Worm (Caenorhabditis elegans) whole organism, L1 larva: Measurements from ENCODE around the gene sdz-18.

Source experiments
- C16A3.4 ChIP-seq: fragments of 150-350 bp; optimal IDR thresholded peaks from 2 replicates; lab custom pipeline; 2014; ENCODE audit warnings: missing biosample characterization, missing genetic modification characterization
- Y116A8C.19 ChIP-seq: sonication (generic microtip); optimal IDR thresholded peaks from 2 replicates; lab custom pipeline; 2016; ENCODE audit warnings: missing compliant biosample characterization, missing genetic modification characterization, borderline replicate concordance
- alr-1 ChIP-seq: fragments of 200-800 bp; sonication (Bioruptor generic); optimal IDR thresholded peaks from 2 replicates; lab custom pipeline; 2018; ENCODE audit warnings: borderline replicate concordance, mild to moderate bottlenecking, missing genetic modification characterization, missing compliant biosample characterization
- aly-2 ChIP-seq: fragments of 150-350 bp; optimal IDR thresholded peaks from 2 replicates; lab custom pipeline; 2014; ENCODE audit warnings: missing biosample characterization, missing genetic modification characterization
- ama-1 ChIP-seq: fragments of 150-350 bp; optimal IDR thresholded peaks from 2 replicates; lab custom pipeline; 2014
- ceh-82 ChIP-seq, 3 experiments: fragments of 150-350 bp in 1 of 3; sonication (generic microtip) in 2 of 3; optimal IDR thresholded peaks; 2 replicates each; lab custom pipeline; 2014 to 2017; ENCODE audit warnings: missing biosample characterization in 3 of 3, missing genetic modification characterization in 3 of 3
- ceh-88 ChIP-seq: fragments of 200-800 bp; sonication (Bioruptor generic); IDR thresholded peaks from 2 replicates; pipeline ENCODE4 v1.3.6; 2022; ENCODE audit warnings: missing genetic modification characterization, missing compliant biosample characterization
- ceh-90 ChIP-seq: sonication (generic microtip); optimal IDR thresholded peaks from 2 replicates; lab custom pipeline; 2016; ENCODE audit warnings: missing genetic modification characterization, missing compliant biosample characterization
- ces-1 ChIP-seq: fragments of 150-350 bp; optimal IDR thresholded peaks from 2 replicates; lab custom pipeline; 2014; ENCODE audit warnings: missing biosample characterization, missing genetic modification reagents, missing genetic modification characterization
- dsc-1 ChIP-seq: sonication (generic microtip); optimal IDR thresholded peaks from 2 replicates; lab custom pipeline; 2016; ENCODE audit warnings: mild to moderate bottlenecking, missing genetic modification characterization, missing compliant biosample characterization
- efl-1 ChIP-seq, 4 experiments: fragments of 150-350 bp; optimal IDR thresholded peaks in 3 of 4; peaks in 1 of 4; 1 replicate in 1 of 4; 2 replicates in 3 of 4; lab custom pipeline; 2014; ENCODE audit warnings: missing biosample characterization in 2 of 4, missing genetic modification characterization in 2 of 4, missing genetic modification reagents in 2 of 4
- egl-13 ChIP-seq: sonication (generic microtip); optimal IDR thresholded peaks from 2 replicates; lab custom pipeline; 2016; ENCODE audit warnings: missing genotype, missing genetic modification reagents, missing genetic modification characterization, missing compliant biosample characterization
- fos-1 ChIP-seq: fragments of 150-350 bp; optimal IDR thresholded peaks from 2 replicates; lab custom pipeline; 2014; ENCODE audit warnings: missing biosample characterization, missing genetic modification characterization
- grh-1 ChIP-seq: fragments of 200-800 bp; sonication (Bioruptor generic); IDR thresholded peaks from 2 replicates; pipeline ENCODE4 v1.3.6; 2022; ENCODE audit warnings: missing genetic modification reagents, missing genetic modification characterization, missing compliant biosample characterization
- hlh-17 ChIP-seq: fragments of 200-800 bp; sonication (Bioruptor generic); optimal IDR thresholded peaks from 2 replicates; lab custom pipeline; 2018; ENCODE audit warnings: missing genetic modification characterization, mild to moderate bottlenecking, missing compliant biosample characterization, moderate library complexity, borderline replicate concordance
- hlh-4 ChIP-seq: sonication (generic microtip); optimal IDR thresholded peaks from 2 replicates; lab custom pipeline; 2016; ENCODE audit warnings: mild to moderate bottlenecking, missing genetic modification characterization, missing compliant biosample characterization
- hpl-2 ChIP-seq: fragments of 150-350 bp; optimal IDR thresholded peaks from 2 replicates; lab custom pipeline; 2014; ENCODE audit warnings: missing biosample characterization, missing genetic modification reagents, missing genetic modification characterization
- lir-3 ChIP-seq: sonication (generic microtip); optimal IDR thresholded peaks from 2 replicates; lab custom pipeline; 2016; ENCODE audit warnings: mild to moderate bottlenecking, missing genetic modification characterization, moderate library complexity, missing compliant biosample characterization; ENCODE audit not compliant: poor library complexity
- mab-9 ChIP-seq: fragments of 200-800 bp; sonication (Bioruptor generic); IDR thresholded peaks from 2 replicates; pipeline ENCODE4 v1.3.6; 2022; ENCODE audit warnings: missing genetic modification reagents, missing genetic modification characterization, missing compliant biosample characterization
- mep-1 ChIP-seq: fragments of 150-350 bp; optimal IDR thresholded peaks from 2 replicates; lab custom pipeline; 2014; ENCODE audit warnings: missing biosample characterization, missing genetic modification characterization
- nhr-19 ChIP-seq: fragments of 200-800 bp; sonication (Bioruptor generic); conservative IDR thresholded peaks from 2 replicates; pipeline ENCODE4 v1.3.6; 2022; ENCODE audit warnings: missing genetic modification characterization, missing compliant biosample characterization
- nhr-20 ChIP-seq: sonication (generic microtip); optimal IDR thresholded peaks from 2 replicates; lab custom pipeline; 2016; ENCODE audit warnings: mild to moderate bottlenecking, missing genetic modification characterization, missing compliant biosample characterization
- nhr-28 ChIP-seq: fragments of 150-350 bp; optimal IDR thresholded peaks from 2 replicates; lab custom pipeline; 2014; ENCODE audit warnings: missing biosample characterization, missing genetic modification characterization
- nhr-47 ChIP-seq: sonication (generic microtip); optimal IDR thresholded peaks from 2 replicates; lab custom pipeline; 2016; ENCODE audit warnings: mild to moderate bottlenecking, missing genetic modification characterization, moderate library complexity, missing compliant biosample characterization
- nhr-84 ChIP-seq: sonication (generic microtip); optimal IDR thresholded peaks from 2 replicates; lab custom pipeline; 2017; ENCODE audit warnings: missing biosample characterization, missing genetic modification characterization
- pag-3 ChIP-seq: sonication (generic microtip); optimal IDR thresholded peaks from 2 replicates; lab custom pipeline; 2017; ENCODE audit warnings: missing genetic modification characterization, mild to moderate bottlenecking, missing compliant biosample characterization, antibody characterized with exemption, borderline replicate concordance; ENCODE audit not compliant: insufficient read depth
- pax-3 ChIP-seq: fragments of 200-800 bp; sonication (Bioruptor generic); optimal IDR thresholded peaks from 2 replicates; lab custom pipeline; 2018; ENCODE audit warnings: mild to moderate bottlenecking, missing genetic modification characterization, moderate library complexity, missing compliant biosample characterization
- rnt-1 ChIP-seq: sonication (generic microtip); optimal IDR thresholded peaks from 2 replicates; lab custom pipeline; 2016; ENCODE audit warnings: mild to moderate bottlenecking, missing genetic modification characterization, moderate library complexity, missing compliant biosample characterization
- sup-37 ChIP-seq: fragments of 200-800 bp; sonication (Bioruptor generic); optimal IDR thresholded peaks from 2 replicates; lab custom pipeline; 2018; ENCODE audit warnings: mild to moderate bottlenecking, missing genetic modification characterization, missing compliant biosample characterization
- unc-130 ChIP-seq: fragments of 150-350 bp; optimal IDR thresholded peaks from 2 replicates; lab custom pipeline; 2017; ENCODE audit warnings: missing biosample characterization, missing genetic modification characterization, inconsistent platforms
- unc-30 ChIP-seq: sonication (generic microtip); optimal IDR thresholded peaks from 2 replicates; lab custom pipeline; 2017; ENCODE audit warnings: missing biosample characterization, missing genetic modification characterization
- unc-86 ChIP-seq: sonication (generic microtip); optimal IDR thresholded peaks from 2 replicates; lab custom pipeline; 2016; ENCODE audit warnings: missing genetic modification characterization, missing compliant biosample characterization
- unc-98 ChIP-seq: fragments of 200-800 bp; sonication (Bioruptor generic); IDR thresholded peaks from 2 replicates; pipeline ENCODE4 v1.3.6; 2022; ENCODE audit warnings: missing genetic modification characterization, missing compliant biosample characterization
- zag-1 ChIP-seq: fragments of 150-350 bp; optimal IDR thresholded peaks from 2 replicates; lab custom pipeline; 2014; ENCODE audit warnings: missing biosample characterization, missing genetic modification characterization
- zip-4 ChIP-seq: fragments of 200-800 bp; sonication (Bioruptor generic); optimal IDR thresholded peaks from 2 replicates; lab custom pipeline; 2018; ENCODE audit warnings: mild to moderate bottlenecking, missing genetic modification characterization, moderate library complexity, missing compliant biosample characterization

The sdz-18 gene

DNA sequence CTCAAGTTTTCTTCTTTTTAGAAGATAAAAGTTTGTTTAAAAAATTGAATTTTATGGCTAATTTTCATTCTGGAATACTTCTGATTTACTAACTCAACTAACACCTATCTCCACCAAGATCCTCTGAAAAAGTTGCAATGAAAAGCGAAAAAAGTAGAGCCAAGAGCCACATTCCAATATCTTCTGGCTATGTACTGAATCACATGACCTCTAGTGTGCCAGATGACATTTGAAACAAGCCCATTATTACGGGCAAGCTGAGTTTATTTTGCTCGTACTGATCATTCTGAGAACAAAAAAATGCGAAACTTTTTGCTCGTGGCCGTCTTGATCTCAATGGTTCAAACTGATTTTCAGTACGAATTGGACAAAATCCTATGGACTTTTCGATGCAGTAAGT lies 27.2 kb downstream of the sdz-18 start, which contains the start of gene irld-36:
TSS of gene irld-36 (plus strand) at position 301 of the 400 bp plus-strand sequence.
- TF ChIP-seq C16A3.4 (tag; lab: Kevin White, UChicago) = no peak
- no peak for TF ChIP-seq mab-9 (GFP tag; lab: Robert Waterston, UW)
- TF ChIP-seq efl-1 (optimal IDR thresholded peaks at IDR 0.05; lab: Kevin White, UChicago) = no peak
- TF ChIP-seq efl-1 (GFP tag; optimal IDR thresholded peaks at IDR 0.05 in 1 of 2; lab: Kevin White, UChicago) = no peak
- no peak for TF ChIP-seq ama-1 (lab: Kevin White, UChicago)
- no peak for TF ChIP-seq egl-13 (tag; lab: Kevin White, UChicago)
- TF ChIP-seq nhr-84 (tag; lab: Kevin White, UChicago) = no peak
- no peak for TF ChIP-seq hlh-4 (tag; lab: Kevin White, UChicago)
- no peak for TF ChIP-seq nhr-19 (GFP tag; lab: Robert Waterston, UW)
- TF ChIP-seq zip-4 = no peak
- no peak for TF ChIP-seq unc-130
- TF ChIP-seq nhr-47 (tag; lab: Kevin White, UChicago) = no peak
- no peak for TF ChIP-seq ceh-90 (tag; lab: Kevin White, UChicago)
- TF ChIP-seq pax-3 (tag; lab: Kevin White, UChicago) = no peak
- no peak for TF ChIP-seq hpl-2 (GFP tag; lab: Kevin White, UChicago)
- TF ChIP-seq nhr-28 = no peak
- TF ChIP-seq alr-1 (tag; lab: Kevin White, UChicago) = no peak
- no peak for TF ChIP-seq aly-2
- no peak for TF ChIP-seq sup-37
- no peak for TF ChIP-seq zag-1

DNA sequence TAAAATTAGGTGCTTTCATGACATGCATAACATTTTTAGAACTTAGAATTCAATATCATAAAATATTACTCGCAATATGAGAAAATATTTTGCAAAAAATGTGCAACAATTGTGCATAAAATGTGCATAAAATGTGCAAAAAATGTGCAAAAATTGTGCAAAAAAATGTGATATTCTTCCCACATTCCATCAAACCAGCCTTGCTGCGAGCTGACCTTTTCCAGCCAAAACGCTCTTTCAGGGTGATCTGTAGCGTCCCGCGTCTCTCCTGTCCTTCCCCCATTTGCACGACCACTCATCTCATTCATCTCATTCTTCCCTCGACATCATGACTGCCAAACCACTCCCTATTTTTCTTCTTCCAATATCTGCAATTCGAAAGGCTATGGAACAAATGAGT lies 30.2 kb downstream of the sdz-18 start, which contains the start of gene fbxb-17:
TSS of gene fbxb-17 (plus strand) at position 301 of the 400 bp plus-strand sequence.
- TF ChIP-seq Y116A8C.19 (no peak), grh-1 (GFP tag; lab: Robert Waterston, UW) (no peak), pag-3 (tag; lab: Kevin White, UChicago) (no peak), lir-3 (no peak), unc-86 (tag; lab: Kevin White, UChicago) (no peak), hlh-17 (no peak), unc-30 (tag; lab: Kevin White, UChicago) (no peak), fos-1 (no peak), nhr-20 (tag; lab: Kevin White, UChicago) (no peak), mep-1 (no peak), ceh-82 (tag; optimal IDR thresholded peaks at IDR 0.05; lab: Kevin White, UChicago) (no peak), rnt-1 (tag; lab: Kevin White, UChicago) (no peak), alr-1 (tag; lab: Kevin White, UChicago) (no peak), unc-98 (GFP tag; lab: Robert Waterston, UW) (no peak), nhr-28 (no peak), dsc-1 (no peak)

ce11 chrII:1672673-1673072 lies 33.6 kb downstream of the sdz-18 start:
- TF ChIP-seq ces-1 (no peak), Y116A8C.19 (no peak), nhr-28 (no peak)

- TF ChIP-seq efl-1 (optimal IDR thresholded peaks at IDR 0.05; lab: Kevin White, UChicago) = no peak
- TF ChIP-seq efl-1 (GFP tag; optimal IDR thresholded peaks at IDR 0.05 in 1 of 2; lab: Kevin White, UChicago) = peak in 1 of 2 experiments; percentile 23
- TF ChIP-seq ceh-88 = no peak
- TF ChIP-seq, all 84 proteins: peak for 1
Measured at ce11 chrII:1670985-1671384, 35.3 kb downstream of the sdz-18 start.
